Fruit fly (Drosophila melanogaster): ENCODE measurements around the gene CG7627.

DNA sequence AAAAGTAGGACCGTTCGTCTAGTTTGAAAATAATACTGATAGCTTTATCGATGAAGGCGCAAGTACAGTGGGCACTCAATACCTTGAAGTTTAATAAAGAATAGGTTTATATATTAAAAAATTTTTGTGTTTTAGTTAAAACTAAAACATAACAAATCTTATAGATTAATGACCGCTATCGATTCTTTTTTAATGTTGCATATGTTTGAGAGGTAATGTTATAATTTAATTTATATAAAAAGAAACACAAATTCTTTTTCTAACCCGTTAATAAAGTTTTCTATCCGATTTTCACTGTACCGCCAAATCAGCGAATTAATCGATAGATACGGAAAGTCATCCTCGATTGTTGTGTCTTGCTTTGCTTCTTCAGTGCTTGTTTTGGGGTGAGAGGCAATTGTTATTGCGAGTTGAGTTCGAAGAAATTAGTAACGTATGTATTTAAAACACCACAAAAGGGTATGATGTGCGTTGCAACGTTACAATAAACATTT is 21.9 kb upstream of the CG7627 start, which contains the start of the genes Dad1 and CG13384:
- TF ChIP-seq CG1620 (GFP tag; optimal IDR thresholded peaks at IDR 0.05) (peak; percentile 85), kay (GFP tag; ENCODE audit: borderline replicate concordance) (peak; percentile 89), CG12768 (GFP tag; optimal IDR thresholded peaks at IDR 0.05) (peak; percentile 96), CG5204 (GFP tag; optimal IDR thresholded peaks at IDR 0.05) (peak; percentile 94), CG11617 (GFP tag; optimal IDR thresholded peaks at IDR 0.05) (peak; percentile 96), cnc (optimal IDR thresholded peaks at IDR 0.05) (no peak), CG7045 (GFP tag; optimal IDR thresholded peaks at IDR 0.05) (peak; percentile 94), CG7101 (tag; optimal IDR thresholded peaks at IDR 0.05) (peak; percentile 98), ovo (GFP tag; optimal IDR thresholded peaks at IDR 0.05) (peak; percentile 78), tj (GFP tag; optimal IDR thresholded peaks at IDR 0.05) (peak; percentile 88)
